Fruit fly (Drosophila melanogaster): ENCODE measurements around the gene mthl15.

mthl15 gene

DNA sequence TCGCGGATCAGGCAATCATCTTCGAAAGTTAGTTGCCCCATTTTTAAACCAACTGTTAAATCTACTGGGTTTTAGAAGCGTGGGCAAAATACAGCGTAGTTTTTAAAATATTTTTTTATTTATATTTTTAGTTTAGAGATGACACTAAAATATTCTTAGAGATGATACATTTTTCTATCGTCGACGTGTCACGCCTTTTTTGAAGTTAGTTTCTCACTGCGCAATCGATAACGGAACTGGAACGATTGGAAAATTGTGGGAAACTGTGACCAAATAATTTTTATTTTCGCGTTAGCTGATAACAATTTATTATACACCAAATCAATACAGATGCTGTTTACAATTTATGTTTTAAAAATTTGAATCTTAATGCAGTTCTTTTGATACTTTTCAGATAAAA, 40.5 kb upstream of the mthl15 start, which contains the start of gene Utx (continued):
- TF ChIP-seq CG14710 (tag; optimal IDR thresholded peaks at IDR 0.05) (peak; percentile 56), BEAF-32 (GFP tag; optimal IDR thresholded peaks at IDR 0.05) (peak; percentile 88), CG6683 (GFP tag; optimal IDR thresholded peaks at IDR 0.05) (no peak), Bgb (GFP tag; IDR thresholded peaks at IDR 0.05; ENCODE audit: partially characterized antibody) (peak; percentile 88), Dref (GFP tag; IDR thresholded peaks at IDR 0.05) (peak; percentile 80), ato (GFP tag; IDR thresholded peaks at IDR 0.05; ENCODE audit: partially characterized antibody) (peak; percentile 62), btn (GFP tag; optimal IDR thresholded peaks at IDR 0.05) (no peak), CG14050 (GFP tag; IDR thresholded peaks at IDR 0.05) (no peak), HLH54F (GFP tag; optimal IDR thresholded peaks at IDR 0.05) (no peak), CG6813 (GFP tag; optimal IDR thresholded peaks at IDR 0.05) (no peak), CG17361 (GFP tag; IDR thresholded peaks at IDR 0.05) (no peak), tna (GFP tag; IDR thresholded peaks at IDR 0.05; ENCODE audit: partially characterized antibody) (peak; percentile 69), CG3281 (GFP tag; optimal IDR thresholded peaks at IDR 0.05) (no peak), CG6791 (GFP tag; IDR thresholded peaks at IDR 0.05; ENCODE audit: partially characterized antibody) (peak; percentile 91), YL-1 (GFP tag; optimal IDR thresholded peaks at IDR 0.05) (no peak), az2 (GFP tag; optimal IDR thresholded peaks at IDR 0.05) (no peak), CG2129 (GFP tag; IDR thresholded peaks at IDR 0.05; ENCODE audit: partially characterized antibody) (peak; percentile 39; the same call in 1 of the 2 replicates), CG5245 (GFP tag; optimal IDR thresholded peaks at IDR 0.05) (no peak), gt (GFP tag; IDR thresholded peaks at IDR 0.05) (no peak), CG10274 (GFP tag; optimal IDR thresholded peaks at IDR 0.05) (no peak), crc (GFP tag; optimal IDR thresholded peaks at IDR 0.05) (no peak), mam (GFP tag; optimal IDR thresholded peaks at IDR 0.05) (peak; percentile 4), Atf3 (GFP tag; optimal IDR thresholded peaks at IDR 0.05) (no peak), CG34422 (GFP tag; IDR thresholded peaks at IDR 0.05) (no peak), sisA (GFP tag; IDR thresholded peaks at IDR 0.05) (no peak), vvl (GFP tag; IDR thresholded peaks at IDR 0.05) (no peak), aop (GFP tag; IDR thresholded peaks at IDR 0.05) (no peak), bbx (GFP tag; IDR thresholded peaks at IDR 0.05; ENCODE audit: partially characterized antibody) (peak; percentile 87), eve (GFP tag; optimal IDR thresholded peaks at IDR 0.05) (no peak), slp2 (GFP tag; optimal IDR thresholded peaks at IDR 0.05) (no peak)

- no peak for TF ChIP-seq Dip3 (GFP tag; optimal IDR thresholded peaks at IDR 0.05)
- no peak for TF ChIP-seq CG3407 (GFP tag; optimal IDR thresholded peaks at IDR 0.05)
- no peak for TF ChIP-seq CG17361 (GFP tag; IDR thresholded peaks at IDR 0.05)
- no peak for TF ChIP-seq z (GFP tag; IDR thresholded peaks at IDR 0.05)
- no peak for TF ChIP-seq gro (GFP tag; optimal IDR thresholded peaks at IDR 0.05)
- no peak for TF ChIP-seq D (optimal IDR thresholded peaks at IDR 0.05)
- TF ChIP-seq D (GFP tag; optimal IDR thresholded peaks at IDR 0.05): no peak
- TF ChIP-seq CG31365 (tag; optimal IDR thresholded peaks at IDR 0.05): no peak
- TF ChIP-seq CG7271 (tag; optimal IDR thresholded peaks at IDR 0.05): no peak
- no peak for TF ChIP-seq phol (tag; optimal IDR thresholded peaks at IDR 0.05)
- TF ChIP-seq en (GFP tag; optimal IDR thresholded peaks at IDR 0.05): no peak
- peak; percentile 81; the same call in 1 of the 4 replicates for TF ChIP-seq chinmo (GFP tag; IDR thresholded peaks at IDR 0.05; ENCODE audit: partially characterized antibody)
- no peak for TF ChIP-seq sim (GFP tag; IDR thresholded peaks at IDR 0.05)
- no peak for TF ChIP-seq CG1647 (GFP tag; optimal IDR thresholded peaks at IDR 0.05)
- TF ChIP-seq CG10979 (tag; optimal IDR thresholded peaks at IDR 0.05): no peak
- no peak for TF ChIP-seq lov (optimal IDR thresholded peaks at IDR 0.05)
- TF ChIP-seq lov (GFP tag; IDR thresholded peaks at IDR 0.05): no peak
- peak; percentile 46 for TF ChIP-seq Med (GFP tag)
- TF ChIP-seq CG15011 (GFP tag; optimal IDR thresholded peaks at IDR 0.05): no peak
- TF ChIP-seq bcd (GFP tag; optimal IDR thresholded peaks at IDR 0.05): no peak
- TF ChIP-seq odd (GFP tag; optimal IDR thresholded peaks at IDR 0.05): no peak
- peak; percentile 84 for TF ChIP-seq row (GFP tag; IDR thresholded peaks at IDR 0.05)
- TF ChIP-seq zen2 (GFP tag; IDR thresholded peaks at IDR 0.05; ENCODE audit: partially characterized antibody): no peak; the same call in 2 of the 3 replicates
- TF ChIP-seq exex (tag; optimal IDR thresholded peaks at IDR 0.05): no peak
Measured at dm6 chr2L:10277362-10277761, 39.2 kb upstream of the mthl15 start.

All from whole organism, embryonic.